Worm (Caenorhabditis elegans) whole organism, L2 larva: Measurements from ENCODE around the gene F19H8.2.

Source experiments
- ceh-16 ChIP-seq: fragments of 150-350 bp; optimal IDR thresholded peaks from 2 replicates; lab custom pipeline; 2014; ENCODE audit warnings: missing biosample characterization, missing genetic modification characterization
- lin-13 ChIP-seq: fragments of 150-350 bp; optimal IDR thresholded peaks from 2 replicates; lab custom pipeline; 2014; ENCODE audit warnings: missing biosample characterization, missing genetic modification reagents, missing genetic modification characterization
- unc-62 ChIP-seq: fragments of 150-350 bp; optimal IDR thresholded peaks from 2 replicates; lab custom pipeline; 2014; ENCODE audit warnings: missing biosample characterization, missing genetic modification reagents, missing genetic modification characterization

ce11 chrII:14576429-14576828 is 29.2 kb downstream of the F19H8.2 start, which contains the start of gene C01G12.13:
- no peak for TF ChIP-seq ceh-16 (tag; lab: Kevin White, UChicago)
- no peak for TF ChIP-seq unc-62 (GFP tag; lab: Kevin White, UChicago)
- no peak for TF ChIP-seq lin-13 (GFP tag; lab: Kevin White, UChicago)
